Worm (Caenorhabditis elegans) whole organism, L3 larva: Measurements from ENCODE around the gene frpr-18.

Experiments
- R02D3.7 ChIP-seq: fragments of 150-350 bp; optimal IDR thresholded peaks from 2 replicates; lab custom pipeline; 2014; ENCODE audit warnings: missing biosample characterization, missing genetic modification characterization
- aly-2 ChIP-seq: fragments of 150-350 bp; optimal IDR thresholded peaks from 2 replicates; lab custom pipeline; 2014; ENCODE audit warnings: missing biosample characterization, missing genetic modification characterization
- ama-1 ChIP-seq: fragments of 150-350 bp; optimal IDR thresholded peaks from 2 replicates; lab custom pipeline; 2018
- ceh-28 ChIP-seq: fragments of 150-350 bp; optimal IDR thresholded peaks from 2 replicates; lab custom pipeline; 2014; ENCODE audit warnings: missing biosample characterization, missing genetic modification reagents, missing genetic modification characterization
- ceh-82 ChIP-seq: fragments of 150-350 bp; optimal IDR thresholded peaks from 2 replicates; lab custom pipeline; 2014; ENCODE audit warnings: missing biosample characterization, missing genetic modification characterization
- ceh-9 ChIP-seq: sonication (generic microtip); optimal IDR thresholded peaks from 2 replicates; lab custom pipeline; 2018; ENCODE audit warnings: missing biosample characterization, missing genetic modification characterization
- daf-12 ChIP-seq: fragments of 150-350 bp; optimal IDR thresholded peaks from 2 replicates; lab custom pipeline; 2014; ENCODE audit warnings: missing biosample characterization, missing genetic modification reagents, missing genetic modification characterization
- egl-27 ChIP-seq: sonication (generic microtip); optimal IDR thresholded peaks from 4 replicates; lab custom pipeline; 2017; ENCODE audit warnings: missing biosample characterization, missing genetic modification reagents, missing genetic modification characterization
- egl-5 ChIP-seq: fragments of 150-350 bp; optimal IDR thresholded peaks from 2 replicates; lab custom pipeline; 2017; ENCODE audit warnings: missing biosample characterization, missing genetic modification reagents, missing genetic modification characterization, inconsistent platforms
- elt-1 ChIP-seq: fragments of 150-350 bp; optimal IDR thresholded peaks from 2 replicates; lab custom pipeline; 2014; ENCODE audit warnings: missing biosample characterization, missing genetic modification characterization
- elt-2 ChIP-seq: sonication (generic microtip); optimal IDR thresholded peaks from 2 replicates; lab custom pipeline; 2016; ENCODE audit warnings: missing genetic modification reagents, mild to moderate bottlenecking, missing genetic modification characterization, missing compliant biosample characterization
- elt-3 ChIP-seq, 3 experiments: fragments of 150-350 bp in 1 of 3; sonication (generic microtip) in 2 of 3; optimal IDR thresholded peaks; 2 replicates in 2 of 3; 4 replicates in 1 of 3; lab custom pipeline; 2014 to 2017; ENCODE audit warnings: missing biosample characterization in 3 of 3, missing genetic modification characterization in 3 of 3
- fkh-10 ChIP-seq: sonication (generic microtip); optimal IDR thresholded peaks from 2 replicates; lab custom pipeline; 2017; ENCODE audit warnings: missing biosample characterization, missing genetic modification reagents, missing genetic modification characterization
- fkh-2 ChIP-seq: fragments of 150-350 bp; optimal IDR thresholded peaks from 2 replicates; lab custom pipeline; 2014; ENCODE audit warnings: missing biosample characterization, missing genetic modification reagents, missing genetic modification characterization
- fos-1 ChIP-seq: fragments of 150-350 bp; optimal IDR thresholded peaks from 2 replicates; lab custom pipeline; 2014; ENCODE audit warnings: missing biosample characterization, missing genetic modification characterization
- hmg-11 ChIP-seq: sonication (generic microtip); optimal IDR thresholded peaks from 2 replicates; lab custom pipeline; 2016; ENCODE audit warnings: missing genetic modification characterization, missing compliant biosample characterization
- lin-15B ChIP-seq: fragments of 150-350 bp; optimal IDR thresholded peaks from 2 replicates; lab custom pipeline; 2014; ENCODE audit warnings: missing biosample characterization, missing genetic modification characterization
- lsy-12 ChIP-seq: sonication (generic microtip); optimal IDR thresholded peaks from 2 replicates; lab custom pipeline; 2016; ENCODE audit warnings: mild to moderate bottlenecking, missing genetic modification characterization, missing compliant biosample characterization
- mml-1 ChIP-seq: fragments of 150-350 bp; sonication (generic microtip); optimal IDR thresholded peaks from 3 replicates; lab custom pipeline; 2014; ENCODE audit warnings: missing biosample characterization, missing genetic modification characterization
- nfya-1 ChIP-seq: sonication (generic microtip); optimal IDR thresholded peaks from 2 replicates; lab custom pipeline; 2017; ENCODE audit warnings: missing genetic modification characterization, mild to moderate bottlenecking, missing compliant biosample characterization, antibody characterized with exemption, moderate library complexity; ENCODE audit not compliant: insufficient read depth
- nhr-23 ChIP-seq: fragments of 150-350 bp; optimal IDR thresholded peaks from 2 replicates; lab custom pipeline; 2014; ENCODE audit warnings: missing biosample characterization, missing genetic modification reagents, missing genetic modification characterization
- nhr-25 ChIP-seq: sonication (generic microtip); optimal IDR thresholded peaks from 2 replicates; lab custom pipeline; 2017; ENCODE audit warnings: missing biosample characterization, missing genetic modification characterization
- nhr-28 ChIP-seq: fragments of 150-350 bp; optimal IDR thresholded peaks from 2 replicates; lab custom pipeline; 2014; ENCODE audit warnings: missing biosample characterization, missing genetic modification characterization
- nhr-43 ChIP-seq: sonication (generic microtip); optimal IDR thresholded peaks from 2 replicates; lab custom pipeline; 2016; ENCODE audit warnings: mild to moderate bottlenecking, missing genetic modification characterization, missing compliant biosample characterization; ENCODE audit not compliant: poor library complexity, severe bottlenecking
- nhr-67 ChIP-seq: fragments of 150-350 bp; optimal IDR thresholded peaks from 2 replicates; lab custom pipeline; 2014; ENCODE audit warnings: missing biosample characterization, missing genetic modification characterization
- nhr-76 ChIP-seq: fragments of 150-350 bp; sonication (generic microtip); optimal IDR thresholded peaks from 5 replicates; lab custom pipeline; 2014; ENCODE audit warnings: missing biosample characterization, missing genetic modification characterization
- nhr-77 ChIP-seq: fragments of 150-350 bp; optimal IDR thresholded peaks from 2 replicates; lab custom pipeline; 2014; ENCODE audit warnings: missing biosample characterization, missing genetic modification characterization
- pha-4 ChIP-seq: fragments of 150-350 bp; optimal IDR thresholded peaks from 2 replicates; lab custom pipeline; 2014; ENCODE audit warnings: missing biosample characterization, missing genetic modification reagents, missing genetic modification characterization
- snpc-4 ChIP-seq: fragments of 150-350 bp; optimal IDR thresholded peaks from 2 replicates; lab custom pipeline; 2014; ENCODE audit warnings: missing biosample characterization, missing genetic modification characterization
- unc-39 ChIP-seq: sonication (generic microtip); optimal IDR thresholded peaks from 4 replicates; lab custom pipeline; 2017; ENCODE audit warnings: missing biosample characterization, missing genetic modification characterization
- zag-1 ChIP-seq: fragments of 150-350 bp; optimal IDR thresholded peaks from 2 replicates; lab custom pipeline; 2014; ENCODE audit warnings: missing biosample characterization, missing genetic modification characterization

The frpr-18 gene

ce11 chrV:6830075-6830474 is 40.0 kb upstream of the frpr-18 start:
- no peak for TF ChIP-seq nfya-1
- TF ChIP-seq ceh-82, result no peak
- TF ChIP-seq unc-39 (tag; lab: Kevin White, UChicago), result no peak
- no peak for TF ChIP-seq ama-1 (lab: Kevin White, UChicago)
- no peak for TF ChIP-seq ceh-9 (tag; lab: Kevin White, UChicago)
- no peak for TF ChIP-seq nhr-23
- no peak for TF ChIP-seq hmg-11 (tag; lab: Kevin White, UChicago)

ce11 chrV:6830755-6831227 is 39.3 kb upstream of the frpr-18 start, which contains the start of gene col-142:
Gene col-142 (plus strand): TSS chrV:6831177.
- TF ChIP-seq nhr-23 (peak; percentile 54), egl-27 (no peak)

ce11 chrV:6831539-6831938 is 38.6 kb upstream of the frpr-18 start:
- TF ChIP-seq nhr-67 (tag; lab: Kevin White, UChicago) (no peak), egl-5 (tag; lab: Kevin White, UChicago) (no peak), fos-1 (no peak), nhr-23 (no peak), nhr-25 (tag; lab: Kevin White, UChicago) (no peak), elt-1 (tag; lab: Kevin White, UChicago) (no peak), R02D3.7 (tag; lab: Kevin White, UChicago) (no peak), unc-39 (tag; lab: Kevin White, UChicago) (no peak), egl-27 (no peak)

- TF ChIP-seq aly-2 (tag; lab: Kevin White, UChicago) (no peak), zag-1 (tag; lab: Kevin White, UChicago) (no peak), egl-5 (tag; lab: Kevin White, UChicago) (no peak), nhr-77 (no peak), ceh-82 (no peak), hmg-11 (tag; lab: Kevin White, UChicago) (no peak), elt-3 (tag; optimal IDR thresholded peaks at IDR 0.05; lab: Kevin White, UChicago) (no peak), nhr-23 (no peak), nfya-1 (no peak), daf-12 (tag; lab: Kevin White, UChicago) (no peak), egl-27 (no peak), R02D3.7 (tag; lab: Kevin White, UChicago) (no peak), elt-2 (tag; lab: Kevin White, UChicago) (no peak)
Observed at ce11 chrV:6835242-6835641, 34.9 kb upstream of the frpr-18 start, which contains the start of the genes T15B7.14 and col-143. Gene T15B7.14 (minus strand): TSS chrV:6835342. Gene col-143 (plus strand): TSS chrV:6835635.

- TF ChIP-seq nhr-23 (no peak), R02D3.7 (tag; lab: Kevin White, UChicago) (no peak), nhr-43 (tag; lab: Kevin White, UChicago) (no peak), snpc-4 (no peak), fkh-2 (no peak), nhr-76 (tag; lab: Kevin White, UChicago) (no peak), elt-1 (tag; lab: Kevin White, UChicago) (no peak), nhr-28 (no peak), daf-12 (tag; lab: Kevin White, UChicago) (no peak), nfya-1 (no peak), lin-15B (tag; lab: Kevin White, UChicago) (no peak), nhr-77 (no peak), mml-1 (tag; lab: Kevin White, UChicago) (no peak), aly-2 (tag; lab: Kevin White, UChicago) (no peak), fkh-10 (GFP tag; lab: Kevin White, UChicago) (no peak)
Observed at ce11 chrV:6836036-6836435, 34.1 kb upstream of the frpr-18 start.

ce11 chrV:6838599-6838998 is 31.5 kb upstream of the frpr-18 start, which contains the start of gene T15B7.15:
Gene T15B7.15 (minus strand): TSS chrV:6838665.
- peak; percentile 57 for TF ChIP-seq lin-15B (tag; lab: Kevin White, UChicago)
- TF ChIP-seq R02D3.7 (tag; lab: Kevin White, UChicago), result peak; percentile 96
- TF ChIP-seq ceh-28, result no peak
- peak; percentile 43 for TF ChIP-seq nhr-23
- TF ChIP-seq hmg-11 (tag; lab: Kevin White, UChicago), result peak; percentile 20
- peak; percentile 51 for TF ChIP-seq pha-4 (tag; lab: Kevin White, UChicago)
- no peak for TF ChIP-seq lsy-12 (tag; lab: Kevin White, UChicago)
- peak; percentile 44 for TF ChIP-seq nfya-1
